Worm (Caenorhabditis elegans) whole organism, early embryonic: ENCODE measurements around the gene C50F4.9.

Source experiments
- B0310.2 ChIP-seq: sonication (generic microtip); optimal IDR thresholded peaks from 2 replicates; lab custom pipeline; 2016; ENCODE audit warnings: mild to moderate bottlenecking, missing genetic modification characterization, missing compliant biosample characterization
- ama-1 ChIP-seq: fragments of 150-350 bp; optimal IDR thresholded peaks from 2 replicates; lab custom pipeline; 2014
- ceh-13 ChIP-seq: fragments of 200-800 bp; sonication (Bioruptor generic); optimal IDR thresholded peaks from 2 replicates; lab custom pipeline; 2018; ENCODE audit warnings: mild to moderate bottlenecking, missing genetic modification characterization, missing compliant biosample characterization
- ceh-36 ChIP-seq: sonication (generic microtip); optimal IDR thresholded peaks from 2 replicates; lab custom pipeline; 2016; ENCODE audit warnings: missing genetic modification characterization, inconsistent platforms, missing compliant biosample characterization
- pes-1 ChIP-seq: fragments of 200-800 bp; sonication (Bioruptor generic); IDR thresholded peaks from 2 replicates; pipeline ENCODE4 v1.3.6; 2022; ENCODE audit warnings: missing genetic modification reagents, missing genetic modification characterization, missing compliant biosample characterization
- sea-1 ChIP-seq: fragments of 200-800 bp; sonication (Bioruptor generic); conservative IDR thresholded peaks from 2 replicates; pipeline ENCODE4 v1.3.6; 2022; ENCODE audit warnings: missing genetic modification characterization, missing compliant biosample characterization
- tbx-11 ChIP-seq: fragments of 200-800 bp; sonication (Bioruptor generic); IDR thresholded peaks from 2 replicates; pipeline ENCODE4 v1.3.6; 2022; ENCODE audit warnings: missing genetic modification characterization, missing compliant biosample characterization

DNA sequence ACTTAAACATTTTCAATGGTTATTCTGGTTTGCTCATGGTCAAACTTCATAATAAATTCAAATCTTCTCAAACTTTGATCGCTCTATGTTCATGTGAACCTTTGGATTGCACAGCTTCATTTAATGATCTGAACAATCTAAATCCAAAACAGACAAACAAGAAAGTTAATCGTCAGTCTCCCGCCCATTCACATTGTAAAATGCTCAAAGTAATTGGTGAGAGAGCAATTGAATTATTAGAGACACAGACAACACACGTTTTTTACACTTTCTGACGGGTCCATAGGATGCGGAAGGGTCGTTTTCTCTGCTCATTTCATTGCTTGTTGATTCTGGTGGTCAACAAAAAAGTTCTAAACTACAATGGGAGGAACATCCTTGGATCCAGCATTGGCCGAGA lies 27.3 kb downstream of the C50F4.9 start, which contains the start of gene gsnl-1:
- no peak for TF ChIP-seq pes-1
- no peak for TF ChIP-seq tbx-11 (GFP tag; lab: Robert Waterston, UW)
- no peak for TF ChIP-seq B0310.2 (tag; lab: Kevin White, UChicago)
- TF ChIP-seq ceh-36 (tag; lab: Kevin White, UChicago), result no peak
- no peak for TF ChIP-seq ama-1
- TF ChIP-seq ceh-13 (GFP tag; lab: Kevin White, UChicago), result no peak
- TF ChIP-seq sea-1 (GFP tag; lab: Robert Waterston, UW), result no peak
